Worm (Caenorhabditis elegans) whole organism, early embryonic: Measurements from ENCODE around the gene ubxn-4.

Source experiments
- B0310.2 ChIP-seq: sonication (generic microtip); optimal IDR thresholded peaks from 2 replicates; lab custom pipeline; 2016; ENCODE audit warnings: mild to moderate bottlenecking, missing genetic modification characterization, missing compliant biosample characterization
- aly-1 ChIP-seq: sonication (generic microtip); optimal IDR thresholded peaks from 2 replicates; lab custom pipeline; 2016; ENCODE audit warnings: missing genetic modification characterization, missing compliant biosample characterization
- ama-1 ChIP-seq: fragments of 150-350 bp; optimal IDR thresholded peaks from 2 replicates; lab custom pipeline; 2014
- ceh-13 ChIP-seq: fragments of 200-800 bp; sonication (Bioruptor generic); optimal IDR thresholded peaks from 2 replicates; lab custom pipeline; 2018; ENCODE audit warnings: mild to moderate bottlenecking, missing genetic modification characterization, missing compliant biosample characterization
- ets-7 ChIP-seq: sonication (generic microtip); optimal IDR thresholded peaks from 2 replicates; lab custom pipeline; 2016; ENCODE audit warnings: missing genotype, missing genetic modification characterization, missing compliant biosample characterization
- flt-1 ChIP-seq: fragments of 200-800 bp; sonication (Bioruptor generic); IDR thresholded peaks from 2 replicates; pipeline ENCODE4 v1.3.6; 2022; ENCODE audit warnings: missing genetic modification characterization, missing compliant biosample characterization
- hmbx-1 ChIP-seq: sonication (generic microtip); optimal IDR thresholded peaks from 2 replicates; lab custom pipeline; 2016; ENCODE audit warnings: mild to moderate bottlenecking, missing genetic modification characterization, missing compliant biosample characterization
- pes-1 ChIP-seq: fragments of 200-800 bp; sonication (Bioruptor generic); IDR thresholded peaks from 2 replicates; pipeline ENCODE4 v1.3.6; 2022; ENCODE audit warnings: missing genetic modification reagents, missing genetic modification characterization, missing compliant biosample characterization
- scrt-1 ChIP-seq: fragments of 200-800 bp; sonication (Bioruptor generic); IDR thresholded peaks from 2 replicates; pipeline ENCODE4 v1.3.6; 2022; ENCODE audit warnings: missing genetic modification characterization, missing compliant biosample characterization
- tbx-11 ChIP-seq: fragments of 200-800 bp; sonication (Bioruptor generic); IDR thresholded peaks from 2 replicates; pipeline ENCODE4 v1.3.6; 2022; ENCODE audit warnings: missing genetic modification characterization, missing compliant biosample characterization

DNA sequence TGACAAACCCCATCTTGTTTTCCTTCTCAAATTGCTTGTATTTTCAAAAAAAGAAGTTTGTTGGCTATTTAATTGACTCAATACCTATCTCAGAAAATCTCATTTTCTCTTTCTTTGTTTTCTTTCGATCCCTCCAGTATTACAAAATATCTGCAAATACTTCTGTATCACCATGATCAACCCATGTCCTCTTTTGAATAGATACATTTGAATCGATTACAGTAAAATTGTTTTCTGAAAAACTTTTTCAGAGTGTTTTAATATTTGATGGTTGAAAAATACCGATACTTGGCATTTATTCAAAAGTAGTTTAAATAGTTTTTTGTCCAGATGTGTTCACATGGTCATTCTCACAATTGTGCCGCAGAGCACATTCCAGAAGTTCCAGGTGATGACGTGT, 3.8 kb upstream of the ubxn-4 start, which contains the start of gene ZK353.9:
- TF ChIP-seq ets-7: no peak
- TF ChIP-seq hmbx-1: no peak
- no peak for TF ChIP-seq ceh-13
- TF ChIP-seq pes-1 (GFP tag; lab: Robert Waterston, UW): no peak
- no peak for TF ChIP-seq B0310.2 (tag; lab: Kevin White, UChicago)
- no peak for TF ChIP-seq ama-1 (lab: Kevin White, UChicago)
- no peak for TF ChIP-seq tbx-11 (GFP tag; lab: Robert Waterston, UW)
- no peak for TF ChIP-seq aly-1 (tag; lab: Kevin White, UChicago)
- no peak for TF ChIP-seq flt-1 (GFP tag; lab: Robert Waterston, UW)
- no peak for TF ChIP-seq scrt-1 (GFP tag; lab: Robert Waterston, UW)
